Fruit fly (Drosophila melanogaster) whole organism, wandering third instar larva: ENCODE data around the gene Nsun5.
A peak's percentile ranks its signal among the peaks of the same experiment; 100 is the strongest.

Experiments
- Abd-B ChIP-seq: fragments of >200 bp; optimal IDR thresholded peaks from 2 replicates; lab custom pipeline; 2017; ENCODE audit warnings: missing biosample characterization, missing genetic modification characterization
- CG32264 ChIP-seq: fragments of 200-800 bp; sonication (Bioruptor generic); optimal IDR thresholded peaks from 2 replicates; lab custom pipeline; 2016; ENCODE audit warnings: missing biosample characterization, missing genetic modification characterization
- CG9705 ChIP-seq: fragments of 200-800 bp; sonication (Bioruptor generic); optimal IDR thresholded peaks from 2 replicates; lab custom pipeline; 2018; ENCODE audit warnings: missing biosample characterization, mild to moderate bottlenecking, missing genetic modification characterization
- CrebA ChIP-seq: fragments of 200-800 bp; sonication (Bioruptor generic); optimal IDR thresholded peaks from 2 replicates; lab custom pipeline; 2016; ENCODE audit warnings: missing biosample characterization, mild to moderate bottlenecking, missing genetic modification characterization, borderline replicate concordance
- Dfd ChIP-seq: fragments of >200 bp; optimal IDR thresholded peaks from 2 replicates; lab custom pipeline; 2017; ENCODE audit warnings: missing biosample characterization, missing genetic modification characterization
- Dif ChIP-seq: fragments of 200-275, 200-300 bp; sonication (Bioruptor generic); optimal IDR thresholded peaks from 2 replicates; lab custom pipeline; 2018; ENCODE audit warnings: missing biosample characterization, missing genetic modification characterization; ENCODE audit not compliant: partially characterized antibody
- GATAd ChIP-seq: sonication (Bioruptor generic); optimal IDR thresholded peaks from 2 replicates; lab custom pipeline; 2016; ENCODE audit warnings: missing biosample characterization, missing genetic modification characterization
- HLH106 ChIP-seq: fragments of 200-800 bp; optimal IDR thresholded peaks from 3 replicates; lab custom pipeline; 2019; ENCODE audit warnings: missing biosample characterization, mild to moderate bottlenecking, missing genetic modification characterization, moderate library complexity
- Hnf4 ChIP-seq: fragments of 200-800 bp; sonication (Bioruptor generic); optimal IDR thresholded peaks from 2 replicates; lab custom pipeline; 2016; ENCODE audit warnings: missing biosample characterization, mild to moderate bottlenecking, missing genetic modification characterization
- Hr83 ChIP-seq: fragments of 200-300 bp; sonication (Bioruptor generic); optimal IDR thresholded peaks from 2 replicates; lab custom pipeline; 2016; ENCODE audit warnings: missing biosample characterization, mild to moderate bottlenecking, missing genetic modification characterization, moderate library complexity; ENCODE audit not compliant: poor library complexity, severe bottlenecking
- Jra ChIP-seq: sonication (Bioruptor generic); optimal IDR thresholded peaks from 2 replicates; lab custom pipeline; 2016; ENCODE audit warnings: missing biosample characterization, missing genetic modification characterization
- Myc ChIP-seq: fragments of >200 bp; optimal IDR thresholded peaks from 2 replicates; lab custom pipeline; 2017
- OdsH ChIP-seq: fragments of 200-800 bp; sonication (Bioruptor generic); optimal IDR thresholded peaks from 2 replicates; lab custom pipeline; 2016; ENCODE audit warnings: missing biosample characterization, mild to moderate bottlenecking, missing genetic modification characterization
- Rel ChIP-seq, 2 experiments: fragments of 200-800 bp; sonication (Bioruptor generic) in 1 of 2; optimal IDR thresholded peaks; 2 replicates in 1 of 2; 3 replicates in 1 of 2; lab custom pipeline; 2016 to 2019; ENCODE audit warnings: mild to moderate bottlenecking in 2 of 2, missing biosample characterization in 2 of 2, missing genetic modification characterization in 2 of 2, moderate library complexity in 1 of 2
- Sp1 ChIP-seq: fragments of 200-800 bp; sonication (Bioruptor generic); optimal IDR thresholded peaks from 3 replicates; lab custom pipeline; 2019; ENCODE audit warnings: missing biosample characterization, mild to moderate bottlenecking, missing genetic modification characterization, moderate library complexity
- Vsx2 ChIP-seq: fragments of 200-300, 225-300 bp; sonication (Bioruptor generic); optimal IDR thresholded peaks from 2 replicates; lab custom pipeline; 2018; ENCODE audit warnings: missing biosample characterization, missing genetic modification characterization; ENCODE audit not compliant: partially characterized antibody
- br ChIP-seq: fragments of 200-800 bp; sonication (Bioruptor generic); optimal IDR thresholded peaks from 2 replicates; lab custom pipeline; 2016; ENCODE audit warnings: missing biosample characterization, missing genetic modification characterization
- brk ChIP-seq: fragments of 200-800 bp; sonication (Bioruptor generic); optimal IDR thresholded peaks from 2 replicates; lab custom pipeline; 2016; ENCODE audit warnings: missing biosample characterization, mild to moderate bottlenecking, missing genetic modification characterization
- dl ChIP-seq, 2 experiments: fragments of 175-275, 200-275 bp in 1 of 2; fragments of 200-275 bp in 1 of 2; sonication (Bioruptor generic); optimal IDR thresholded peaks; lab custom pipeline; 2018; ENCODE audit warnings: mild to moderate bottlenecking in 2 of 2, missing biosample characterization in 2 of 2, missing genetic modification characterization in 2 of 2, moderate library complexity in 2 of 2; ENCODE audit not compliant: partially characterized antibody in 2 of 2, insufficient read depth in 1 of 2
- dmrt93B ChIP-seq: fragments of 200-800 bp; sonication (Bioruptor generic); optimal IDR thresholded peaks from 2 replicates; lab custom pipeline; 2018; ENCODE audit warnings: missing biosample characterization, mild to moderate bottlenecking, missing genetic modification characterization
- dsf ChIP-seq: sonication (Bioruptor generic); optimal IDR thresholded peaks from 2 replicates; lab custom pipeline; 2016; ENCODE audit warnings: missing biosample characterization, missing genetic modification characterization, borderline replicate concordance
- ey ChIP-seq: fragments of 200-800 bp; sonication (Bioruptor generic); optimal IDR thresholded peaks from 2 replicates; lab custom pipeline; 2016; ENCODE audit warnings: missing biosample characterization, missing genetic modification characterization
- foxo ChIP-seq, 2 experiments: fragments of 200-800 bp; sonication (Bioruptor generic); optimal IDR thresholded peaks; 2 replicates in 1 of 2; 3 replicates in 1 of 2; lab custom pipeline; 2016 to 2017; ENCODE audit warnings: missing biosample characterization in 2 of 2, missing genetic modification characterization in 2 of 2
- fru ChIP-seq: fragments of 200-800 bp; sonication (Bioruptor generic); optimal IDR thresholded peaks from 3 replicates; lab custom pipeline; 2016; ENCODE audit warnings: missing biosample characterization, mild to moderate bottlenecking, missing genetic modification characterization
- h ChIP-seq: fragments of 200-800 bp; sonication (Bioruptor generic); optimal IDR thresholded peaks from 3 replicates; lab custom pipeline; 2016; ENCODE audit warnings: missing biosample characterization, mild to moderate bottlenecking, missing genetic modification characterization
- jim ChIP-seq: fragments of 175-275, 200-325 bp; sonication (Bioruptor generic); optimal IDR thresholded peaks from 2 replicates; lab custom pipeline; 2016; ENCODE audit warnings: missing biosample characterization, mild to moderate bottlenecking, missing genetic modification characterization
- lola ChIP-seq: fragments of >200 bp; optimal IDR thresholded peaks from 2 replicates; lab custom pipeline; 2017; ENCODE audit warnings: missing biosample characterization, missing genetic modification characterization
- pan ChIP-seq: fragments of >200 bp; optimal IDR thresholded peaks from 2 replicates; lab custom pipeline; 2017
- psq ChIP-seq: fragments of 200-800 bp; sonication (Bioruptor generic); optimal IDR thresholded peaks from 3 replicates; lab custom pipeline; 2017; ENCODE audit warnings: missing biosample characterization, mild to moderate bottlenecking, missing genetic modification characterization, moderate library complexity
- rgr ChIP-seq: fragments of 200-800 bp; sonication (Bioruptor generic); optimal IDR thresholded peaks from 3 replicates; lab custom pipeline; 2016; ENCODE audit warnings: missing biosample characterization, mild to moderate bottlenecking, missing genetic modification characterization
- sage ChIP-seq: fragments of 200-800 bp; sonication (Bioruptor generic); optimal IDR thresholded peaks from 2 replicates; lab custom pipeline; 2016; ENCODE audit warnings: missing biosample characterization, mild to moderate bottlenecking, missing genetic modification characterization
- sv ChIP-seq: fragments of 200-800 bp; sonication (Bioruptor generic); optimal IDR thresholded peaks from 3 replicates; lab custom pipeline; 2016; ENCODE audit warnings: missing biosample characterization, missing genetic modification characterization
- tai ChIP-seq: sonication (Bioruptor generic); optimal IDR thresholded peaks from 2 replicates; lab custom pipeline; 2016; ENCODE audit warnings: missing biosample characterization, missing genetic modification characterization
- woc ChIP-seq: sonication (Bioruptor generic); optimal IDR thresholded peaks from 2 replicates; lab custom pipeline; 2016; ENCODE audit warnings: missing biosample characterization, mild to moderate bottlenecking, missing genetic modification characterization

The Nsun5 gene

dm6 chr3R:19152835-19153234 lies 9.3 kb downstream of the Nsun5 start:
- TF ChIP-seq fru (GFP tag; lab: Kevin White, UChicago): no peak
- TF ChIP-seq br (GFP tag; lab: Kevin White, UChicago): no peak
- no peak for TF ChIP-seq Rel (GFP tag; optimal IDR thresholded peaks at IDR 0.05; lab: Kevin White, UChicago)
- peak; percentile 90 for TF ChIP-seq Rel (tag; optimal IDR thresholded peaks at IDR 0.05; lab: Kevin White, UChicago)
- TF ChIP-seq, all 38 proteins: peak for 1

dm6 chr3R:19151848-19152787 lies 10.0 kb downstream of the Nsun5 start:
- TF ChIP-seq Abd-B (GFP tag; lab: Kevin White, UChicago) (no peak), psq (GFP tag; lab: Kevin White, UChicago) (no peak), Sp1 (GFP tag; lab: Kevin White, UChicago) (peak; percentile 61), h (GFP tag; lab: Kevin White, UChicago) (peak; percentile 38), foxo (GFP tag; optimal IDR thresholded peaks at IDR 0.05; lab: Kevin White, UChicago) (peak in 1 of 2 experiments; percentile 54), Jra (GFP tag; lab: Kevin White, UChicago) (no peak), rgr (GFP tag; lab: Kevin White, UChicago) (peak; percentile 60), woc (GFP tag; lab: Kevin White, UChicago) (peak; percentile 19), OdsH (GFP tag; lab: Kevin White, UChicago) (peak; percentile 27), HLH106 (tag; lab: Kevin White, UChicago) (peak; percentile 54), dl (GFP tag; optimal IDR thresholded peaks at IDR 0.05; lab: Kevin White, UChicago; ENCODE audit: insufficient read depth in 1 of 2, partially characterized antibody in 2 of 2) (no peak), GATAd (GFP tag; lab: Kevin White, UChicago) (no peak), tai (GFP tag; lab: Kevin White, UChicago) (no peak), Myc (lab: Kevin White, UChicago) (peak; percentile 11)

dm6 chr3R:19150856-19151651 lies 11.0 kb downstream of the Nsun5 start:
- peak; percentile 81 for TF ChIP-seq fru (GFP tag; lab: Kevin White, UChicago)
- TF ChIP-seq HLH106 (tag; lab: Kevin White, UChicago): no peak
- TF ChIP-seq OdsH (GFP tag; lab: Kevin White, UChicago): no peak
- TF ChIP-seq pan (lab: Kevin White, UChicago): no peak
- TF ChIP-seq dmrt93B (GFP tag; lab: Kevin White, UChicago): no peak
- TF ChIP-seq lola (GFP tag; lab: Kevin White, UChicago): no peak
- TF ChIP-seq Hnf4 (GFP tag; lab: Kevin White, UChicago): no peak

- TF ChIP-seq br (GFP tag; lab: Kevin White, UChicago) (peak; percentile 77), Dif (GFP tag; lab: Kevin White, UChicago) (peak; percentile 85), ey (GFP tag; lab: Kevin White, UChicago) (peak; percentile 63), dl (GFP tag; optimal IDR thresholded peaks at IDR 0.05; lab: Kevin White, UChicago; ENCODE audit: insufficient read depth in 1 of 2, partially characterized antibody in 2 of 2) (peak in 1 of 2 experiments; percentile 79), fru (GFP tag; lab: Kevin White, UChicago) (peak; percentile 71), foxo (GFP tag; optimal IDR thresholded peaks at IDR 0.05; lab: Kevin White, UChicago) (peak in 1 of 2 experiments; percentile 76), psq (GFP tag; lab: Kevin White, UChicago) (peak; percentile 51), jim (peak; percentile 62), Hnf4 (GFP tag; lab: Kevin White, UChicago) (peak; percentile 95), CG9705 (GFP tag; lab: Kevin White, UChicago) (peak; percentile 79), sv (GFP tag; lab: Kevin White, UChicago) (peak; percentile 57), HLH106 (tag; lab: Kevin White, UChicago) (peak; percentile 70), GATAd (GFP tag; lab: Kevin White, UChicago) (no peak), tai (GFP tag; lab: Kevin White, UChicago) (peak; percentile 76), CG32264 (peak; percentile 4), sage (no peak), Hr83 (peak; percentile 22), Sp1 (GFP tag; lab: Kevin White, UChicago) (peak; percentile 57), CrebA (GFP tag; lab: Kevin White, UChicago) (no peak), OdsH (GFP tag; lab: Kevin White, UChicago) (peak; percentile 71), Dfd (no peak), Jra (GFP tag; lab: Kevin White, UChicago) (peak; percentile 66), rgr (GFP tag; lab: Kevin White, UChicago) (peak; percentile 65), woc (GFP tag; lab: Kevin White, UChicago) (peak; percentile 66), Vsx2 (GFP tag; lab: Kevin White, UChicago) (peak; percentile 76), brk (GFP tag; lab: Kevin White, UChicago) (peak; percentile 51), h (GFP tag; lab: Kevin White, UChicago) (peak; percentile 85), dmrt93B (GFP tag; lab: Kevin White, UChicago) (peak; percentile 78), Myc (lab: Kevin White, UChicago) (peak; percentile 69), dsf (no peak)
Observed at dm6 chr3R:19147511-19148239, 14.4 kb downstream of the Nsun5 start, which contains the start of gene Ppcs. TSS of gene Ppcs (minus strand) at chr3R:19147910.
